Fruit fly (Drosophila melanogaster): ENCODE measurements around the gene CG33170.

Gene CG33170

DNA sequence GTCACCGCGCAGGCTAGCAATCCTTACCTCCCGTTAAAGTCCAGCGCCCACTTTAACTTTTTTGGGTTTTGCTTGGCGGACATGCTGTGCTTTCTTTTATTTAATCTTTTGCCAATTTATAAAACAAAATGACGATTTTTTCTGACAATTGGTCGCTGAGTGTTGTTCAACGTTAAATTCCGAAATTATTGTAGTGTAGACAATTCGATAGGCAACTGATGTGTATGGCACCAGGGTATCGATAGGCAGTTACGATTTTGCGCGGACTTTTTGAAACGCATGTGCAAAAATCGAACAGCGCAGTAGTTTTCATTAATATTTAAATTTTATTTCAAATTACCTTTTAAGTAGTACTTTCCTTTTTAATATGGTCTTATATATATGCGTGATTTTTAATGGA, 3.7 kb downstream of the CG33170 start, which contains the start of gene EMC4 (continued):
- TF ChIP-seq CG9876 (GFP tag; optimal IDR thresholded peaks at IDR 0.05): no peak
- TF ChIP-seq CG14710 (tag; optimal IDR thresholded peaks at IDR 0.05): peak; percentile 61
- TF ChIP-seq CG13424 (tag; optimal IDR thresholded peaks at IDR 0.05): peak; percentile 7
- peak; percentile 36 for TF ChIP-seq bab2 (GFP tag; optimal IDR thresholded peaks at IDR 0.05)
- peak; percentile 42; the same call in 2 of the 3 replicates for TF ChIP-seq knrl (GFP tag; IDR thresholded peaks at IDR 0.05; ENCODE audit: partially characterized antibody)
- no peak for TF ChIP-seq Neu2 (GFP tag; optimal IDR thresholded peaks at IDR 0.05; ENCODE audit: borderline replicate concordance)
- no peak for TF ChIP-seq CG10462 (GFP tag; optimal IDR thresholded peaks at IDR 0.05)
- TF ChIP-seq crol (GFP tag; IDR thresholded peaks at IDR 0.05): no peak
- peak; percentile 70 for TF ChIP-seq CG15514 (GFP tag; optimal IDR thresholded peaks at IDR 0.05)
- peak; percentile 63; the same call in 2 of the 3 replicates for TF ChIP-seq CG14860 (GFP tag; IDR thresholded peaks at IDR 0.05; ENCODE audit: partially characterized antibody)
- peak; percentile 30 for TF ChIP-seq CG18764 (GFP tag; optimal IDR thresholded peaks at IDR 0.05)
- TF ChIP-seq CG11398 (GFP tag; optimal IDR thresholded peaks at IDR 0.05): peak; percentile 23
- TF ChIP-seq lov (optimal IDR thresholded peaks at IDR 0.05): no peak
- no peak for TF ChIP-seq lov (GFP tag; IDR thresholded peaks at IDR 0.05)
- TF ChIP-seq CG6272 (GFP tag; IDR thresholded peaks at IDR 0.05): no peak
- no peak for TF ChIP-seq trh (GFP tag; optimal IDR thresholded peaks at IDR 0.05)
- TF ChIP-seq CG11456 (GFP tag; IDR thresholded peaks at IDR 0.05): peak; percentile 36; the same call in 2 of the 3 replicates
- TF ChIP-seq Bteb2 (GFP tag; optimal IDR thresholded peaks at IDR 0.05): peak; percentile 55
- TF ChIP-seq H2.0 (GFP tag; IDR thresholded peaks at IDR 0.05): no peak
- peak; percentile 47 for TF ChIP-seq Elba2 (GFP tag; optimal IDR thresholded peaks at IDR 0.05)
- peak; percentile 22 for TF ChIP-seq CG4424 (GFP tag; optimal IDR thresholded peaks at IDR 0.05)
- peak; percentile 43 for TF ChIP-seq CG6683 (GFP tag; optimal IDR thresholded peaks at IDR 0.05)
- no peak for TF ChIP-seq CG5953 (GFP tag; IDR thresholded peaks at IDR 0.05)
- TF ChIP-seq CG14014 (GFP tag; IDR thresholded peaks at IDR 0.05): peak; percentile 44; the same call in 1 of the 2 replicates
- TF ChIP-seq Xrp1 (GFP tag; IDR thresholded peaks at IDR 0.05): peak; percentile 38
- TF ChIP-seq CG34224 (GFP tag; IDR thresholded peaks at IDR 0.05; ENCODE audit: partially characterized antibody): peak; percentile 72
- TF ChIP-seq CG8359 (GFP tag; optimal IDR thresholded peaks at IDR 0.05; ENCODE audit: borderline replicate concordance): no peak
- TF ChIP-seq HLH4C (GFP tag; IDR thresholded peaks at IDR 0.05; ENCODE audit: partially characterized antibody): peak; percentile 72
- TF ChIP-seq wdn (GFP tag; IDR thresholded peaks at IDR 0.05): no peak
- peak; percentile 38 for TF ChIP-seq CG12744 (GFP tag; optimal IDR thresholded peaks at IDR 0.05)
- peak; percentile 42; the same call in 1 of the 2 replicates for TF ChIP-seq hbn (GFP tag; IDR thresholded peaks at IDR 0.05; ENCODE audit: partially characterized antibody)
- peak; percentile 14 for TF ChIP-seq CG15269 (tag; optimal IDR thresholded peaks at IDR 0.05)
- peak; percentile 15 for TF ChIP-seq PHDP (tag; optimal IDR thresholded peaks at IDR 0.05)
- peak; percentile 11 for TF ChIP-seq repo (GFP tag; optimal IDR thresholded peaks at IDR 0.05)
- TF ChIP-seq odd (GFP tag; optimal IDR thresholded peaks at IDR 0.05): no peak
- peak; percentile 74 for TF ChIP-seq BEAF-32 (GFP tag; optimal IDR thresholded peaks at IDR 0.05)
- TF ChIP-seq pnt (GFP tag; optimal IDR thresholded peaks at IDR 0.05): no peak
- TF ChIP-seq CG7963 (GFP tag; IDR thresholded peaks at IDR 0.05; ENCODE audit: partially characterized antibody): peak; percentile 50; the same call in 1 of the 3 replicates
- TF ChIP-seq fd96Cb (tag; optimal IDR thresholded peaks at IDR 0.05): no peak
- no peak for TF ChIP-seq jigr1 (GFP tag; IDR thresholded peaks at IDR 0.05)
- TF ChIP-seq nom (GFP tag; optimal IDR thresholded peaks at IDR 0.05): peak; percentile 33
- TF ChIP-seq hb (GFP tag; IDR thresholded peaks at IDR 0.05; ENCODE audit: partially characterized antibody): no peak
- peak; percentile 40 for TF ChIP-seq CG9609 (GFP tag; optimal IDR thresholded peaks at IDR 0.05)
- TF ChIP-seq salm (tag; optimal IDR thresholded peaks at IDR 0.05): no peak
- peak; percentile 25; the same call in 1 of the 2 replicates for TF ChIP-seq NFAT (GFP tag; IDR thresholded peaks at IDR 0.05)
- no peak for TF ChIP-seq B-H1 (GFP tag; IDR thresholded peaks at IDR 0.05)
- TF ChIP-seq CG4617 (GFP tag; optimal IDR thresholded peaks at IDR 0.05; ENCODE audit: borderline replicate concordance): peak; percentile 78
- peak; percentile 35 for TF ChIP-seq nmo (GFP tag; optimal IDR thresholded peaks at IDR 0.05)
- TF ChIP-seq otp (GFP tag; IDR thresholded peaks at IDR 0.05): no peak
- peak; percentile 22 for TF ChIP-seq CG1233 (GFP tag; optimal IDR thresholded peaks at IDR 0.05)

All from whole organism, embryonic.